Worm (Caenorhabditis elegans) whole organism, L1 larva: ENCODE measurements around the gene C08E8.6.
"Not testable (repeated sequence)": the region's sequence is repeated elsewhere in the genome, so short reads cannot be mapped to it uniquely, and the experiment has no call there.

Experiments
- C16A3.4 ChIP-seq: fragments of 150-350 bp; optimal IDR thresholded peaks from 2 replicates; lab custom pipeline; 2014; ENCODE audit warnings: missing biosample characterization, missing genetic modification characterization
- C34B4.2 ChIP-seq: sonication (generic microtip); optimal IDR thresholded peaks from 2 replicates; lab custom pipeline; 2017; ENCODE audit warnings: mild to moderate bottlenecking, missing genetic modification characterization, missing compliant biosample characterization
- Y116A8C.19 ChIP-seq: sonication (generic microtip); optimal IDR thresholded peaks from 2 replicates; lab custom pipeline; 2016; ENCODE audit warnings: missing compliant biosample characterization, missing genetic modification characterization, borderline replicate concordance
- aha-1 ChIP-seq: fragments of 150-350 bp; optimal IDR thresholded peaks from 2 replicates; lab custom pipeline; 2014; ENCODE audit warnings: missing biosample characterization, missing genetic modification characterization
- aly-2 ChIP-seq: fragments of 150-350 bp; optimal IDR thresholded peaks from 2 replicates; lab custom pipeline; 2014; ENCODE audit warnings: missing biosample characterization, missing genetic modification characterization
- ceh-8 ChIP-seq: fragments of 200-800 bp; sonication (Bioruptor generic); optimal IDR thresholded peaks from 2 replicates; lab custom pipeline; 2018; ENCODE audit warnings: mild to moderate bottlenecking, missing genetic modification characterization, moderate library complexity, missing compliant biosample characterization
- ceh-88 ChIP-seq: fragments of 200-800 bp; sonication (Bioruptor generic); IDR thresholded peaks from 2 replicates; pipeline ENCODE4 v1.3.6; 2022; ENCODE audit warnings: missing genetic modification characterization, missing compliant biosample characterization
- ces-1 ChIP-seq: fragments of 150-350 bp; optimal IDR thresholded peaks from 2 replicates; lab custom pipeline; 2014; ENCODE audit warnings: missing biosample characterization, missing genetic modification reagents, missing genetic modification characterization
- dsc-1 ChIP-seq: sonication (generic microtip); optimal IDR thresholded peaks from 2 replicates; lab custom pipeline; 2016; ENCODE audit warnings: mild to moderate bottlenecking, missing genetic modification characterization, missing compliant biosample characterization
- efl-1 ChIP-seq, 4 experiments: fragments of 150-350 bp; optimal IDR thresholded peaks in 3 of 4; peaks in 1 of 4; 1 replicate in 1 of 4; 2 replicates in 3 of 4; lab custom pipeline; 2014; ENCODE audit warnings: missing biosample characterization in 2 of 4, missing genetic modification characterization in 2 of 4, missing genetic modification reagents in 2 of 4
- efl-3 ChIP-seq: fragments of 200-800 bp; sonication (Bioruptor generic); optimal IDR thresholded peaks from 2 replicates; lab custom pipeline; 2018; ENCODE audit warnings: mild to moderate bottlenecking, missing genetic modification characterization, missing compliant biosample characterization
- egl-13 ChIP-seq: sonication (generic microtip); optimal IDR thresholded peaks from 2 replicates; lab custom pipeline; 2016; ENCODE audit warnings: missing genotype, missing genetic modification reagents, missing genetic modification characterization, missing compliant biosample characterization
- elt-2 ChIP-seq: sonication (generic microtip); optimal IDR thresholded peaks from 2 replicates; lab custom pipeline; 2016; ENCODE audit warnings: missing genetic modification characterization, mild to moderate bottlenecking, inconsistent platforms, missing compliant biosample characterization, missing genetic modification reagents
- fkh-10 ChIP-seq: sonication (generic microtip); optimal IDR thresholded peaks from 2 replicates; lab custom pipeline; 2017; ENCODE audit warnings: missing biosample characterization, missing genetic modification reagents, missing genetic modification characterization
- fkh-8 ChIP-seq: sonication (generic microtip); optimal IDR thresholded peaks from 2 replicates; lab custom pipeline; 2016; ENCODE audit warnings: mild to moderate bottlenecking, missing genetic modification characterization, missing compliant biosample characterization
- hlh-17 ChIP-seq: fragments of 200-800 bp; sonication (Bioruptor generic); optimal IDR thresholded peaks from 2 replicates; lab custom pipeline; 2018; ENCODE audit warnings: missing genetic modification characterization, mild to moderate bottlenecking, missing compliant biosample characterization, moderate library complexity, borderline replicate concordance
- irx-1 ChIP-seq: sonication (generic microtip); optimal IDR thresholded peaks from 2 replicates; lab custom pipeline; 2016; ENCODE audit warnings: missing genetic modification characterization, missing compliant biosample characterization
- lin-35 ChIP-seq, 2 experiments: fragments of 150-350 bp; optimal IDR thresholded peaks; 2 replicates each; lab custom pipeline; 2014; ENCODE audit warnings: missing biosample characterization in 2 of 2, missing genetic modification characterization in 2 of 2, missing genetic modification reagents in 2 of 2
- lir-3 ChIP-seq: sonication (generic microtip); optimal IDR thresholded peaks from 2 replicates; lab custom pipeline; 2016; ENCODE audit warnings: mild to moderate bottlenecking, missing genetic modification characterization, moderate library complexity, missing compliant biosample characterization; ENCODE audit not compliant: poor library complexity
- lsy-2 ChIP-seq, 2 experiments: fragments of 150-350 bp; optimal IDR thresholded peaks; 2 replicates each; lab custom pipeline; 2014; ENCODE audit warnings: missing biosample characterization in 2 of 2, missing genetic modification characterization in 2 of 2
- nhr-20 ChIP-seq: sonication (generic microtip); optimal IDR thresholded peaks from 2 replicates; lab custom pipeline; 2016; ENCODE audit warnings: mild to moderate bottlenecking, missing genetic modification characterization, missing compliant biosample characterization
- nhr-90 ChIP-seq: sonication (generic microtip); optimal IDR thresholded peaks from 2 replicates; lab custom pipeline; 2016; ENCODE audit warnings: mild to moderate bottlenecking, missing genetic modification characterization, missing compliant biosample characterization; ENCODE audit not compliant: poor library complexity
- pqm-1 ChIP-seq: sonication (generic microtip); optimal IDR thresholded peaks from 3 replicates; lab custom pipeline; 2017; ENCODE audit warnings: missing biosample characterization, missing genetic modification characterization
- snu-23 ChIP-seq: sonication (generic microtip); optimal IDR thresholded peaks from 2 replicates; lab custom pipeline; 2016; ENCODE audit warnings: missing genetic modification characterization, missing compliant biosample characterization
- sptf-1 ChIP-seq: fragments of 150-350 bp; optimal IDR thresholded peaks from 2 replicates; lab custom pipeline; 2014; ENCODE audit warnings: missing biosample characterization, missing genetic modification characterization
- tlp-1 ChIP-seq: fragments of 150-350 bp; optimal IDR thresholded peaks from 2 replicates; lab custom pipeline; 2014; ENCODE audit warnings: missing biosample characterization, missing genetic modification characterization
- unc-86 ChIP-seq: sonication (generic microtip); optimal IDR thresholded peaks from 2 replicates; lab custom pipeline; 2016; ENCODE audit warnings: missing genetic modification characterization, missing compliant biosample characterization
- ztf-11 ChIP-seq, 2 experiments: sonication (generic microtip); optimal IDR thresholded peaks; 2 replicates each; lab custom pipeline; 2016 to 2017; ENCODE audit warnings: missing genetic modification characterization in 2 of 2, missing biosample characterization in 1 of 2, missing compliant biosample characterization in 1 of 2

Gene C08E8.6

DNA sequence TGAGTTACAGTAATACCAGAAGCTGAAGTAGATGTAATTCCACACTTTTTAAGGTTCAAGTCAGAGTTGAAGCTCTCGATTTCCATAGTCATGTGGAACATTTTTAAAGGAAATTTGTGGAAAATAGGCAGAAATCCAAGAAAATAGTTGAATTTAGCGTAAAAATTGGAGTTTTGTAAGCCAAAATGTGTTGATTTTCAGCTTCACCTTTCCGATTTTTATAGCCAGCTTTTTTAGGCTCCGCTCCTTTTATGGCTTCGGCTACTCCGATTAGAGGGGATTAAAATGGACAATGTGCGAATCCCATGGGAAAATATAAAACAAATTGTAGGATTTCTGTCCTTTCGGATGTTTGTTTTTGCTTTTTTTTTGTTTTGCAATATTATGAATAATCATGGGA lies at the start of gene C08E8.6:
TSS of gene C08E8.6 (minus strand) at position 101 of the 400 bp plus-strand sequence.
- TF ChIP-seq nhr-90: no peak
- no peak for TF ChIP-seq C16A3.4 (tag; lab: Kevin White, UChicago)
- TF ChIP-seq ces-1 (GFP tag; lab: Kevin White, UChicago): no peak
- TF ChIP-seq, all 84 proteins: peak for 0

ce11 chrV:18414051-18414450 lies 45.8 kb upstream of the C08E8.6 start, which contains the start of gene txt-8:
Gene txt-8, plus strand, starts transcription at chrV:18414351.
- no peak for TF ChIP-seq snu-23 (GFP tag; lab: Kevin White, UChicago)
- TF ChIP-seq nhr-90: no peak
- no peak for TF ChIP-seq nhr-20
- no peak for TF ChIP-seq efl-3 (GFP tag; lab: Kevin White, UChicago)
- no peak for TF ChIP-seq egl-13 (tag; lab: Kevin White, UChicago)
- TF ChIP-seq sptf-1 (tag; lab: Kevin White, UChicago): no peak
- TF ChIP-seq, all 84 proteins: peak for 0

- TF ChIP-seq lsy-2 (tag; optimal IDR thresholded peaks at IDR 0.05; lab: Kevin White, UChicago): no peak
- TF ChIP-seq tlp-1: no peak
- TF ChIP-seq Y116A8C.19 (tag; lab: Kevin White, UChicago): no peak
- no peak for TF ChIP-seq unc-86 (tag; lab: Kevin White, UChicago)
- TF ChIP-seq egl-13 (tag; lab: Kevin White, UChicago): no peak
- no peak for TF ChIP-seq fkh-8
- TF ChIP-seq, all 84 proteins: peak for 0
Observed at ce11 chrV:18412887-18413286, 44.7 kb upstream of the C08E8.6 start, which contains the start of gene ZK262.2. Gene ZK262.2, minus strand, starts transcription at chrV:18412987.

- TF ChIP-seq pqm-1 (tag; lab: Kevin White, UChicago): no peak
- no peak for TF ChIP-seq ztf-11 (tag; optimal IDR thresholded peaks at IDR 0.05; lab: Kevin White, UChicago)
- no peak for TF ChIP-seq Y116A8C.19 (tag; lab: Kevin White, UChicago)
- no peak for TF ChIP-seq efl-1 (optimal IDR thresholded peaks at IDR 0.05; lab: Kevin White, UChicago)
- peak in 1 of 2 experiments; percentile 23 for TF ChIP-seq efl-1 (GFP tag; optimal IDR thresholded peaks at IDR 0.05 in 1 of 2; lab: Kevin White, UChicago)
- no peak for TF ChIP-seq irx-1 (tag; lab: Kevin White, UChicago)
- no peak for TF ChIP-seq lir-3
- peak in 1 of 2 experiments; percentile 2 for TF ChIP-seq lin-35 (GFP tag; optimal IDR thresholded peaks at IDR 0.05; lab: Kevin White, UChicago)
- TF ChIP-seq hlh-17 (GFP tag; lab: Kevin White, UChicago): no peak
- TF ChIP-seq fkh-10 (GFP tag; lab: Kevin White, UChicago): no peak
- TF ChIP-seq aha-1 (tag; lab: Kevin White, UChicago): no peak
- TF ChIP-seq, all 84 proteins: peak for 2
Observed at ce11 chrV:18412351-18412750, 44.1 kb upstream of the C08E8.6 start.

DNA sequence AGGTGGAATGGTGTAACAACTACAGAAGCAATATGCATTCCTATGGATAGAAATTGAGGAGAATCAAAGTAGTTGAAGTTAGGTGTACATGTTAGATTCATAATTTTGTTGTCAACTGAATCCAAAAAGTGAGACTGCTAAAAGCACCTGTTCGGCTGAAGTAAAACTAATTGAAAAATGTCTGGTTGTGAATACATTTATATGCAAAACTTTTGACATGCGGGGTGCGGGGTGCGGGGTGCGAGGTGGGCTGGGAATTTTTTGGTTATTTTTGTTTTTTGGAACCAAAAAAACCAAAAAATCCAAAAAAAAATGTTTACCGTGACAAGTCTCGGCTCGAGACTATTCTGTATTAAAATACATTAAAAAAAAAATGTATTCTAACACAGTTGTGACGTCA lies 41.9 kb upstream of the C08E8.6 start, which contains the start of gene srh-207:
TSS of gene srh-207 (minus strand) at position 101 of the 400 bp plus-strand sequence.
- no peak for TF ChIP-seq C34B4.2 (tag; lab: Kevin White, UChicago)

- not testable (repeated sequence) for TF ChIP-seq ceh-8 (GFP tag; lab: Kevin White, UChicago); elt-2 (tag; lab: Kevin White, UChicago); dsc-1 (tag; lab: Kevin White, UChicago)
Observed at ce11 chrV:18404767-18405166, 36.5 kb upstream of the C08E8.6 start, which contains the start of gene srh-209. Gene srh-209, minus strand, starts transcription at chrV:18404867.

DNA sequence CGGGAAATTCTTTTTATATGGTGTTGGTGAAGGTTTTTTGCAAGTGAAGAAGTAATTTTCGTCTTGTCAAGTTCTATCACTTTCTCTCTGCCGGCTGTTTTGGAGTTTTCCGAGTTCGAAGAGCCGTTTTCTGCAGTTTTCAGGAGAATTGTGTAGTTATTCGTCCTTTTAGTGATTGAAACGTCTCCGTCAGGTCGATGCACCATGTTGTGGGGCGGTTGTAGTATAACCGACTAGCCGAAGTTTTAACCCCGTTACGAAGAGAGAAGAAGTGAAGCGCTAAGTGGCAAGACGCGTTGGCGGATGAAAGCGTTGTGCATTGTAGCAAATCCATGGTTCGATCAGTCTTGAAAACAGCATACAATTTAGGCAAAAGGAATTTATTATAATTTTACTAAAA lies 34.5 kb upstream of the C08E8.6 start:
- no peak for TF ChIP-seq snu-23 (GFP tag; lab: Kevin White, UChicago)
- no peak for TF ChIP-seq efl-1 (optimal IDR thresholded peaks at IDR 0.05; lab: Kevin White, UChicago)
- TF ChIP-seq efl-1 (GFP tag; optimal IDR thresholded peaks at IDR 0.05 in 1 of 2; lab: Kevin White, UChicago): peak in 1 of 2 experiments; percentile 90
- no peak for TF ChIP-seq nhr-90
- no peak for TF ChIP-seq ceh-88 (GFP tag; lab: Robert Waterston, UW)
- TF ChIP-seq aly-2 (tag; lab: Kevin White, UChicago): no peak
